Worm (Caenorhabditis elegans) whole organism, L3 larva: ENCODE data around the gene lips-6.

Experiments used
- R02D3.7 ChIP-seq: fragments of 150-350 bp; optimal IDR thresholded peaks from 2 replicates; lab custom pipeline; 2014; ENCODE audit warnings: missing biosample characterization, missing genetic modification characterization
- ZK546.5 ChIP-seq: sonication (generic microtip); optimal IDR thresholded peaks from 2 replicates; lab custom pipeline; 2017; ENCODE audit warnings: missing biosample characterization, missing genetic modification characterization
- aly-2 ChIP-seq: fragments of 150-350 bp; optimal IDR thresholded peaks from 2 replicates; lab custom pipeline; 2014; ENCODE audit warnings: missing biosample characterization, missing genetic modification characterization
- ama-1 ChIP-seq: fragments of 150-350 bp; optimal IDR thresholded peaks from 2 replicates; lab custom pipeline; 2018
- ceh-16 ChIP-seq: sonication (generic microtip); optimal IDR thresholded peaks from 2 replicates; lab custom pipeline; 2017; ENCODE audit warnings: missing biosample characterization, missing genetic modification characterization
- ceh-28 ChIP-seq: fragments of 150-350 bp; optimal IDR thresholded peaks from 2 replicates; lab custom pipeline; 2014; ENCODE audit warnings: missing biosample characterization, missing genetic modification reagents, missing genetic modification characterization
- ceh-82 ChIP-seq: fragments of 150-350 bp; optimal IDR thresholded peaks from 2 replicates; lab custom pipeline; 2014; ENCODE audit warnings: missing biosample characterization, missing genetic modification characterization
- ceh-9 ChIP-seq: sonication (generic microtip); optimal IDR thresholded peaks from 2 replicates; lab custom pipeline; 2018; ENCODE audit warnings: missing biosample characterization, missing genetic modification characterization
- daf-12 ChIP-seq: fragments of 150-350 bp; optimal IDR thresholded peaks from 2 replicates; lab custom pipeline; 2014; ENCODE audit warnings: missing biosample characterization, missing genetic modification reagents, missing genetic modification characterization
- egl-27 ChIP-seq: sonication (generic microtip); optimal IDR thresholded peaks from 4 replicates; lab custom pipeline; 2017; ENCODE audit warnings: missing biosample characterization, missing genetic modification reagents, missing genetic modification characterization
- egl-5 ChIP-seq: fragments of 150-350 bp; optimal IDR thresholded peaks from 2 replicates; lab custom pipeline; 2017; ENCODE audit warnings: missing biosample characterization, missing genetic modification reagents, missing genetic modification characterization, inconsistent platforms
- elt-1 ChIP-seq: fragments of 150-350 bp; optimal IDR thresholded peaks from 2 replicates; lab custom pipeline; 2014; ENCODE audit warnings: missing biosample characterization, missing genetic modification characterization
- elt-2 ChIP-seq: sonication (generic microtip); optimal IDR thresholded peaks from 2 replicates; lab custom pipeline; 2016; ENCODE audit warnings: missing genetic modification reagents, mild to moderate bottlenecking, missing genetic modification characterization, missing compliant biosample characterization
- elt-3 ChIP-seq, 3 experiments: fragments of 150-350 bp in 1 of 3; sonication (generic microtip) in 2 of 3; optimal IDR thresholded peaks; 2 replicates in 2 of 3; 4 replicates in 1 of 3; lab custom pipeline; 2014 to 2017; ENCODE audit warnings: missing biosample characterization in 3 of 3, missing genetic modification characterization in 3 of 3
- eor-1 ChIP-seq, 2 experiments: fragments of 150-350 bp; optimal IDR thresholded peaks; 2 replicates each; lab custom pipeline; 2014 to 2018; ENCODE audit warnings: missing biosample characterization in 2 of 2, missing genetic modification characterization in 2 of 2
- fkh-10 ChIP-seq: sonication (generic microtip); optimal IDR thresholded peaks from 2 replicates; lab custom pipeline; 2017; ENCODE audit warnings: missing biosample characterization, missing genetic modification reagents, missing genetic modification characterization
- fkh-2 ChIP-seq: fragments of 150-350 bp; optimal IDR thresholded peaks from 2 replicates; lab custom pipeline; 2014; ENCODE audit warnings: missing biosample characterization, missing genetic modification reagents, missing genetic modification characterization
- fos-1 ChIP-seq: fragments of 150-350 bp; optimal IDR thresholded peaks from 2 replicates; lab custom pipeline; 2014; ENCODE audit warnings: missing biosample characterization, missing genetic modification characterization
- hmg-11 ChIP-seq: sonication (generic microtip); optimal IDR thresholded peaks from 2 replicates; lab custom pipeline; 2016; ENCODE audit warnings: missing genetic modification characterization, missing compliant biosample characterization
- jun-1 ChIP-seq: fragments of 150-350 bp; optimal IDR thresholded peaks from 2 replicates; lab custom pipeline; 2014; ENCODE audit warnings: missing biosample characterization, missing genetic modification reagents, missing genetic modification characterization
- lin-15B ChIP-seq: fragments of 150-350 bp; optimal IDR thresholded peaks from 2 replicates; lab custom pipeline; 2014; ENCODE audit warnings: missing biosample characterization, missing genetic modification characterization
- lin-39 ChIP-seq: fragments of 150-350 bp; optimal IDR thresholded peaks from 2 replicates; lab custom pipeline; 2018; ENCODE audit warnings: missing biosample characterization, missing genetic modification reagents, missing genetic modification characterization
- lsy-12 ChIP-seq: sonication (generic microtip); optimal IDR thresholded peaks from 2 replicates; lab custom pipeline; 2016; ENCODE audit warnings: mild to moderate bottlenecking, missing genetic modification characterization, missing compliant biosample characterization
- mdl-1 ChIP-seq: fragments of 150-350 bp; optimal IDR thresholded peaks from 2 replicates; lab custom pipeline; 2014; ENCODE audit warnings: missing biosample characterization, missing genetic modification characterization
- mml-1 ChIP-seq: fragments of 150-350 bp; sonication (generic microtip); optimal IDR thresholded peaks from 3 replicates; lab custom pipeline; 2014; ENCODE audit warnings: missing biosample characterization, missing genetic modification characterization
- nfya-1 ChIP-seq: sonication (generic microtip); optimal IDR thresholded peaks from 2 replicates; lab custom pipeline; 2017; ENCODE audit warnings: missing genetic modification characterization, mild to moderate bottlenecking, missing compliant biosample characterization, antibody characterized with exemption, moderate library complexity; ENCODE audit not compliant: insufficient read depth
- nhr-11 ChIP-seq: fragments of 150-350 bp; optimal IDR thresholded peaks from 2 replicates; lab custom pipeline; 2014; ENCODE audit warnings: missing biosample characterization, missing genetic modification characterization
- nhr-12 ChIP-seq: fragments of 150-350 bp; optimal IDR thresholded peaks from 2 replicates; lab custom pipeline; 2014; ENCODE audit warnings: missing biosample characterization, missing genetic modification characterization
- nhr-23 ChIP-seq: fragments of 150-350 bp; optimal IDR thresholded peaks from 2 replicates; lab custom pipeline; 2014; ENCODE audit warnings: missing biosample characterization, missing genetic modification reagents, missing genetic modification characterization
- nhr-237 ChIP-seq: fragments of 150-350 bp; optimal IDR thresholded peaks from 2 replicates; lab custom pipeline; 2014; ENCODE audit warnings: missing biosample characterization, missing genetic modification characterization
- nhr-25 ChIP-seq: sonication (generic microtip); optimal IDR thresholded peaks from 2 replicates; lab custom pipeline; 2017; ENCODE audit warnings: missing biosample characterization, missing genetic modification characterization
- nhr-28 ChIP-seq: fragments of 150-350 bp; optimal IDR thresholded peaks from 2 replicates; lab custom pipeline; 2014; ENCODE audit warnings: missing biosample characterization, missing genetic modification characterization
- nhr-43 ChIP-seq: sonication (generic microtip); optimal IDR thresholded peaks from 2 replicates; lab custom pipeline; 2016; ENCODE audit warnings: mild to moderate bottlenecking, missing genetic modification characterization, missing compliant biosample characterization; ENCODE audit not compliant: poor library complexity, severe bottlenecking
- nhr-67 ChIP-seq: fragments of 150-350 bp; optimal IDR thresholded peaks from 2 replicates; lab custom pipeline; 2014; ENCODE audit warnings: missing biosample characterization, missing genetic modification characterization
- nhr-76 ChIP-seq: fragments of 150-350 bp; sonication (generic microtip); optimal IDR thresholded peaks from 5 replicates; lab custom pipeline; 2014; ENCODE audit warnings: missing biosample characterization, missing genetic modification characterization
- nhr-77 ChIP-seq: fragments of 150-350 bp; optimal IDR thresholded peaks from 2 replicates; lab custom pipeline; 2014; ENCODE audit warnings: missing biosample characterization, missing genetic modification characterization
- pha-4 ChIP-seq: fragments of 150-350 bp; optimal IDR thresholded peaks from 2 replicates; lab custom pipeline; 2014; ENCODE audit warnings: missing biosample characterization, missing genetic modification reagents, missing genetic modification characterization
- pqm-1 ChIP-seq: fragments of 150-350 bp; optimal IDR thresholded peaks from 2 replicates; lab custom pipeline; 2017; ENCODE audit warnings: missing biosample characterization, missing genetic modification characterization, inconsistent platforms
- sea-2 ChIP-seq: fragments of 150-350 bp; sonication (generic microtip); optimal IDR thresholded peaks from 4 replicates; lab custom pipeline; 2014; ENCODE audit warnings: missing biosample characterization, missing genetic modification reagents, missing genetic modification characterization
- skn-1 ChIP-seq: fragments of 150-350 bp; optimal IDR thresholded peaks from 2 replicates; lab custom pipeline; 2014; ENCODE audit warnings: missing biosample characterization, missing genetic modification characterization
- snpc-4 ChIP-seq: fragments of 150-350 bp; optimal IDR thresholded peaks from 2 replicates; lab custom pipeline; 2014; ENCODE audit warnings: missing biosample characterization, missing genetic modification characterization
- tbx-2 ChIP-seq: sonication (generic microtip); optimal IDR thresholded peaks from 2 replicates; lab custom pipeline; 2016; ENCODE audit warnings: mild to moderate bottlenecking, missing genetic modification characterization, missing compliant biosample characterization
- unc-39 ChIP-seq: sonication (generic microtip); optimal IDR thresholded peaks from 4 replicates; lab custom pipeline; 2017; ENCODE audit warnings: missing biosample characterization, missing genetic modification characterization
- unc-62 ChIP-seq: fragments of 150-350 bp; sonication (generic microtip); optimal IDR thresholded peaks from 4 replicates; lab custom pipeline; 2014; ENCODE audit warnings: missing biosample characterization, missing genetic modification reagents, missing genetic modification characterization
- zag-1 ChIP-seq: fragments of 150-350 bp; optimal IDR thresholded peaks from 2 replicates; lab custom pipeline; 2014; ENCODE audit warnings: missing biosample characterization, missing genetic modification characterization
- ztf-11 ChIP-seq: fragments of 150-350 bp; optimal IDR thresholded peaks from 2 replicates; lab custom pipeline; 2014; ENCODE audit warnings: missing biosample characterization, missing genetic modification characterization
- ztf-4 ChIP-seq: fragments of 150-350 bp; optimal IDR thresholded peaks from 2 replicates; lab custom pipeline; 2014; ENCODE audit warnings: missing biosample characterization, missing genetic modification characterization

lips-6 gene

ce11 chrIV:12047552-12048347 is 32.3 kb upstream of the lips-6 start, which contains the start of gene T12G3.4:
Gene T12G3.4, plus strand, starts transcription at chrIV:12048256.
- no peak for TF ChIP-seq unc-62 (GFP tag; lab: Kevin White, UChicago)
- peak; percentile 90 for TF ChIP-seq pha-4 (tag; lab: Kevin White, UChicago)

DNA sequence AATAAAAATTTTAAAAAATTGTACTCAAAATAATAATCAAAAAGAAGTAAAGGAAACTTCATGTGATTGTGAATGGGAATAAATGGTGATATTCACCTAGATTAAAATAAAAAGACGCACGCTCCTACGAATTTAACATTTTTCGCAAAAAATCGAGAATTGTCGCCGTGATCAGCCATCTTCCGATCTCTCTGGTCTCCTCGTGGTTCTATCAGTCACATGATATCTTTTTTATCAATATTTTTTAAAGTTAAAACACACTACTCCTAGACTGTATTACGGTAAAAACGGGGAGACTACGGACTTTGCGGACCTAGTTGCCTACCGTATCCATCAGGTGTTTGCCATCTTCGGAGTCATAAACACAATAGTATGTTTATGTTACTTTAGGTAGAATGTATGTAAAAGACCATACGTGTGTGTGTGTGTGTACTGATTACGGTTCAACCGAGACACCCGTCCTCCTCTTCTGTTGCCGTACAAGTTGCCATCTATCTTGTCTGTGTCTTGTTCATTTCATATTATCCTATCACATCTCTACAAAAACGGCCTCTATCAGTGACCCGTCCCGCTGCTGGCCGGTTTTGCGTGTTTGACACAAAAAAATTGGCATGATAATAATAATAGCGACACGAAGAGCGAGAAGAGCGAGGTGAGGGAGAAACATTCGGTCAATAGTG is 31.2 kb upstream of the lips-6 start, which contains the start of gene T12G3.2:
Gene T12G3.2, minus strand, starts transcription at position 444 of the 680 bp plus-strand sequence.
- TF ChIP-seq zag-1 (tag; lab: Kevin White, UChicago), result no peak
- no peak for TF ChIP-seq fos-1 (tag; lab: Kevin White, UChicago)
- no peak for TF ChIP-seq nhr-76 (tag; lab: Kevin White, UChicago)
- TF ChIP-seq elt-2 (tag; lab: Kevin White, UChicago), result peak; percentile 82
- no peak for TF ChIP-seq eor-1 (tag; optimal IDR thresholded peaks at IDR 0.05; lab: Kevin White, UChicago)
- TF ChIP-seq egl-27, result no peak
- peak; percentile 16 for TF ChIP-seq nhr-43 (tag; lab: Kevin White, UChicago)
- TF ChIP-seq tbx-2, result no peak
- TF ChIP-seq mdl-1 (tag; lab: Kevin White, UChicago), result no peak
- TF ChIP-seq unc-62 (GFP tag; lab: Kevin White, UChicago), result no peak
- TF ChIP-seq ama-1 (lab: Kevin White, UChicago), result no peak
- no peak for TF ChIP-seq fkh-2 (tag; lab: Kevin White, UChicago)
- TF ChIP-seq nhr-28, result no peak
- TF ChIP-seq nfya-1 (tag; lab: Kevin White, UChicago), result no peak
- no peak for TF ChIP-seq mml-1
- no peak for TF ChIP-seq elt-1 (tag; lab: Kevin White, UChicago)
- no peak for TF ChIP-seq egl-5 (tag; lab: Kevin White, UChicago)
- TF ChIP-seq lin-39 (tag; lab: Kevin White, UChicago), result no peak
- TF ChIP-seq nhr-237 (tag; lab: Kevin White, UChicago), result no peak
- no peak for TF ChIP-seq nhr-77 (tag; lab: Kevin White, UChicago)
- TF ChIP-seq nhr-67, result no peak
- TF ChIP-seq nhr-12 (tag; lab: Kevin White, UChicago), result no peak
- no peak for TF ChIP-seq snpc-4 (tag; lab: Kevin White, UChicago)
- TF ChIP-seq ceh-9 (tag; lab: Kevin White, UChicago), result no peak
- TF ChIP-seq nhr-23 (tag; lab: Kevin White, UChicago), result peak; percentile 13
- TF ChIP-seq ztf-11 (tag; lab: Kevin White, UChicago), result no peak
- TF ChIP-seq nhr-11 (tag; lab: Kevin White, UChicago), result no peak
- TF ChIP-seq elt-3 (tag; optimal IDR thresholded peaks at IDR 0.05; lab: Kevin White, UChicago), result peak in 1 of 3 experiments; percentile 59
- no peak for TF ChIP-seq aly-2 (tag; lab: Kevin White, UChicago)
- TF ChIP-seq ceh-82, result no peak
- no peak for TF ChIP-seq unc-39
- TF ChIP-seq nhr-25 (tag; lab: Kevin White, UChicago), result peak; percentile 1
- no peak for TF ChIP-seq fkh-10 (GFP tag; lab: Kevin White, UChicago)
- peak; percentile 7 for TF ChIP-seq ceh-28
- no peak for TF ChIP-seq lin-15B (tag; lab: Kevin White, UChicago)
- no peak for TF ChIP-seq ZK546.5 (tag; lab: Kevin White, UChicago)
- no peak for TF ChIP-seq ztf-4 (tag; lab: Kevin White, UChicago)
- no peak for TF ChIP-seq daf-12 (tag; lab: Kevin White, UChicago)
- no peak for TF ChIP-seq ceh-16 (tag; lab: Kevin White, UChicago)
- no peak for TF ChIP-seq R02D3.7 (tag; lab: Kevin White, UChicago)
- TF ChIP-seq lsy-12, result peak; percentile 1
- no peak for TF ChIP-seq skn-1
- TF ChIP-seq sea-2 (GFP tag; lab: Kevin White, UChicago), result no peak
- TF ChIP-seq jun-1 (tag; lab: Kevin White, UChicago), result peak; percentile 10
- TF ChIP-seq pha-4 (tag; lab: Kevin White, UChicago), result peak; percentile 28
- peak; percentile 52 for TF ChIP-seq pqm-1 (tag; lab: Kevin White, UChicago)
- no peak for TF ChIP-seq hmg-11 (tag; lab: Kevin White, UChicago)
